Worm (Caenorhabditis elegans) whole organism, L1 larva: ENCODE measurements around the gene ddb-1.

Experiments
- C04F5.9 ChIP-seq: sonication (generic microtip); optimal IDR thresholded peaks from 2 replicates; lab custom pipeline; 2016; ENCODE audit warnings: missing genetic modification characterization, missing compliant biosample characterization
- aha-1 ChIP-seq: fragments of 150-350 bp; optimal IDR thresholded peaks from 2 replicates; lab custom pipeline; 2014; ENCODE audit warnings: missing biosample characterization, missing genetic modification characterization
- alr-1 ChIP-seq: fragments of 200-800 bp; sonication (Bioruptor generic); optimal IDR thresholded peaks from 2 replicates; lab custom pipeline; 2018; ENCODE audit warnings: borderline replicate concordance, mild to moderate bottlenecking, missing genetic modification characterization, missing compliant biosample characterization
- aly-2 ChIP-seq: fragments of 150-350 bp; optimal IDR thresholded peaks from 2 replicates; lab custom pipeline; 2014; ENCODE audit warnings: missing biosample characterization, missing genetic modification characterization
- blmp-1 ChIP-seq: fragments of 150-350 bp; optimal IDR thresholded peaks from 2 replicates; lab custom pipeline; 2014; ENCODE audit warnings: missing biosample characterization, missing genetic modification characterization
- ceh-63 ChIP-seq: fragments of 200-800 bp; sonication (Bioruptor generic); optimal IDR thresholded peaks from 2 replicates; lab custom pipeline; 2018; ENCODE audit warnings: mild to moderate bottlenecking, missing genetic modification characterization, missing compliant biosample characterization
- ceh-82 ChIP-seq, 3 experiments: fragments of 150-350 bp in 1 of 3; sonication (generic microtip) in 2 of 3; optimal IDR thresholded peaks; 2 replicates each; lab custom pipeline; 2014 to 2017; ENCODE audit warnings: missing biosample characterization in 3 of 3, missing genetic modification characterization in 3 of 3
- ceh-88 ChIP-seq: fragments of 200-800 bp; sonication (Bioruptor generic); IDR thresholded peaks from 2 replicates; pipeline ENCODE4 v1.3.6; 2022; ENCODE audit warnings: missing genetic modification characterization, missing compliant biosample characterization
- ces-1 ChIP-seq: fragments of 150-350 bp; optimal IDR thresholded peaks from 2 replicates; lab custom pipeline; 2014; ENCODE audit warnings: missing biosample characterization, missing genetic modification reagents, missing genetic modification characterization
- efl-1 ChIP-seq, 4 experiments: fragments of 150-350 bp; optimal IDR thresholded peaks in 3 of 4; peaks in 1 of 4; 1 replicate in 1 of 4; 2 replicates in 3 of 4; lab custom pipeline; 2014; ENCODE audit warnings: missing biosample characterization in 2 of 4, missing genetic modification characterization in 2 of 4, missing genetic modification reagents in 2 of 4
- efl-3 ChIP-seq: fragments of 200-800 bp; sonication (Bioruptor generic); optimal IDR thresholded peaks from 2 replicates; lab custom pipeline; 2018; ENCODE audit warnings: mild to moderate bottlenecking, missing genetic modification characterization, missing compliant biosample characterization
- egl-27 ChIP-seq, 2 experiments: fragments of 150-350 bp in 1 of 2; sonication (generic microtip); optimal IDR thresholded peaks; 3 replicates each; lab custom pipeline; 2017 to 2018; ENCODE audit warnings: missing biosample characterization in 2 of 2, missing genetic modification characterization in 2 of 2, missing genetic modification reagents in 2 of 2
- elt-3 ChIP-seq, 6 experiments: fragments of 150-350 bp in 1 of 6; sonication (generic microtip); optimal IDR thresholded peaks; 2 replicates each; lab custom pipeline; 2017 to 2018; ENCODE audit warnings: missing biosample characterization in 6 of 6, missing genetic modification characterization in 6 of 6, inconsistent platforms in 1 of 6
- fkh-10 ChIP-seq: sonication (generic microtip); optimal IDR thresholded peaks from 2 replicates; lab custom pipeline; 2017; ENCODE audit warnings: missing biosample characterization, missing genetic modification reagents, missing genetic modification characterization
- grh-1 ChIP-seq: fragments of 200-800 bp; sonication (Bioruptor generic); IDR thresholded peaks from 2 replicates; pipeline ENCODE4 v1.3.6; 2022; ENCODE audit warnings: missing genetic modification reagents, missing genetic modification characterization, missing compliant biosample characterization
- hlh-17 ChIP-seq: fragments of 200-800 bp; sonication (Bioruptor generic); optimal IDR thresholded peaks from 2 replicates; lab custom pipeline; 2018; ENCODE audit warnings: missing genetic modification characterization, mild to moderate bottlenecking, missing compliant biosample characterization, moderate library complexity, borderline replicate concordance
- hpl-2 ChIP-seq: fragments of 150-350 bp; optimal IDR thresholded peaks from 2 replicates; lab custom pipeline; 2014; ENCODE audit warnings: missing biosample characterization, missing genetic modification reagents, missing genetic modification characterization
- isw-1 ChIP-seq: fragments of 200-800 bp; sonication (Bioruptor generic); IDR thresholded peaks from 2 replicates; pipeline ENCODE4 v1.3.6; 2022; ENCODE audit warnings: missing genetic modification characterization, missing compliant biosample characterization
- jun-1 ChIP-seq: fragments of 150-350 bp; optimal IDR thresholded peaks from 2 replicates; lab custom pipeline; 2014; ENCODE audit warnings: missing biosample characterization, missing genetic modification reagents, missing genetic modification characterization
- lin-14 ChIP-seq: fragments of 200-800 bp; sonication (Bioruptor generic); optimal IDR thresholded peaks from 2 replicates; lab custom pipeline; 2018; ENCODE audit warnings: mild to moderate bottlenecking, missing genetic modification characterization, moderate library complexity, missing compliant biosample characterization
- lin-15B ChIP-seq: fragments of 150-350 bp; sonication (generic microtip); optimal IDR thresholded peaks from 3 replicates; lab custom pipeline; 2014; ENCODE audit warnings: missing biosample characterization, missing genetic modification characterization
- mdl-1 ChIP-seq, 2 experiments: fragments of 150-350 bp; optimal IDR thresholded peaks; 2 replicates each; lab custom pipeline; 2014 to 2017; ENCODE audit warnings: missing biosample characterization in 2 of 2, missing genetic modification characterization in 2 of 2, inconsistent platforms in 1 of 2
- nhr-19 ChIP-seq: fragments of 200-800 bp; sonication (Bioruptor generic); conservative IDR thresholded peaks from 2 replicates; pipeline ENCODE4 v1.3.6; 2022; ENCODE audit warnings: missing genetic modification characterization, missing compliant biosample characterization
- nhr-20 ChIP-seq: sonication (generic microtip); optimal IDR thresholded peaks from 2 replicates; lab custom pipeline; 2016; ENCODE audit warnings: mild to moderate bottlenecking, missing genetic modification characterization, missing compliant biosample characterization
- nhr-28 ChIP-seq: fragments of 150-350 bp; optimal IDR thresholded peaks from 2 replicates; lab custom pipeline; 2014; ENCODE audit warnings: missing biosample characterization, missing genetic modification characterization
- nhr-71 ChIP-seq: sonication (generic microtip); optimal IDR thresholded peaks from 2 replicates; lab custom pipeline; 2016; ENCODE audit warnings: mild to moderate bottlenecking, missing genetic modification characterization, moderate library complexity, missing compliant biosample characterization
- nhr-76 ChIP-seq: sonication (generic microtip); optimal IDR thresholded peaks from 2 replicates; lab custom pipeline; 2017; ENCODE audit warnings: missing biosample characterization, missing genetic modification characterization
- nhr-84 ChIP-seq: sonication (generic microtip); optimal IDR thresholded peaks from 2 replicates; lab custom pipeline; 2017; ENCODE audit warnings: missing biosample characterization, missing genetic modification characterization
- pax-3 ChIP-seq: fragments of 200-800 bp; sonication (Bioruptor generic); optimal IDR thresholded peaks from 2 replicates; lab custom pipeline; 2018; ENCODE audit warnings: mild to moderate bottlenecking, missing genetic modification characterization, moderate library complexity, missing compliant biosample characterization
- rnt-1 ChIP-seq: sonication (generic microtip); optimal IDR thresholded peaks from 2 replicates; lab custom pipeline; 2016; ENCODE audit warnings: mild to moderate bottlenecking, missing genetic modification characterization, moderate library complexity, missing compliant biosample characterization
- snpc-4 ChIP-seq: fragments of 150-350 bp; optimal IDR thresholded peaks from 2 replicates; lab custom pipeline; 2014; ENCODE audit warnings: missing biosample characterization, missing genetic modification characterization
- sptf-1 ChIP-seq: fragments of 150-350 bp; optimal IDR thresholded peaks from 2 replicates; lab custom pipeline; 2014; ENCODE audit warnings: missing biosample characterization, missing genetic modification characterization
- tbx-2 ChIP-seq: sonication (generic microtip); optimal IDR thresholded peaks from 2 replicates; lab custom pipeline; 2016; ENCODE audit warnings: missing genetic modification characterization, missing compliant biosample characterization
- tlp-1 ChIP-seq: fragments of 150-350 bp; optimal IDR thresholded peaks from 2 replicates; lab custom pipeline; 2014; ENCODE audit warnings: missing biosample characterization, missing genetic modification characterization
- unc-86 ChIP-seq: sonication (generic microtip); optimal IDR thresholded peaks from 2 replicates; lab custom pipeline; 2016; ENCODE audit warnings: missing genetic modification characterization, missing compliant biosample characterization
- unc-98 ChIP-seq: fragments of 200-800 bp; sonication (Bioruptor generic); IDR thresholded peaks from 2 replicates; pipeline ENCODE4 v1.3.6; 2022; ENCODE audit warnings: missing genetic modification characterization, missing compliant biosample characterization
- vab-15 ChIP-seq: sonication (generic microtip); optimal IDR thresholded peaks from 2 replicates; lab custom pipeline; 2017; ENCODE audit warnings: missing genotype, mild to moderate bottlenecking, missing genetic modification characterization, missing compliant biosample characterization

ddb-1 gene

ce11 chrIV:12111477-12111876 lies 9.5 kb downstream of the ddb-1 start, which contains the start of gene dlc-2:
Gene dlc-2 (minus strand): TSS chrIV:12111577.
- TF ChIP-seq nhr-28 (tag; lab: Kevin White, UChicago) (no peak), hpl-2 (GFP tag; lab: Kevin White, UChicago) (no peak), unc-98 (no peak), jun-1 (tag; lab: Kevin White, UChicago) (no peak), C04F5.9 (no peak), pax-3 (tag; lab: Kevin White, UChicago) (no peak), aha-1 (tag; lab: Kevin White, UChicago) (no peak), fkh-10 (GFP tag; lab: Kevin White, UChicago) (no peak), nhr-19 (GFP tag; lab: Robert Waterston, UW) (no peak), efl-1 (optimal IDR thresholded peaks at IDR 0.05; lab: Kevin White, UChicago) (no peak), efl-1 (GFP tag; optimal IDR thresholded peaks at IDR 0.05 in 1 of 2; lab: Kevin White, UChicago) (no peak), tlp-1 (tag; lab: Kevin White, UChicago) (no peak), lin-14 (GFP tag; lab: Kevin White, UChicago) (no peak), aly-2 (tag; lab: Kevin White, UChicago) (no peak), ceh-88 (GFP tag; lab: Robert Waterston, UW) (no peak), blmp-1 (tag; lab: Kevin White, UChicago) (no peak), ceh-63 (GFP tag; lab: Kevin White, UChicago) (no peak), grh-1 (GFP tag; lab: Robert Waterston, UW) (no peak), alr-1 (no peak), hlh-17 (no peak), snpc-4 (no peak)

- TF ChIP-seq efl-3 (no peak), elt-3 (tag; optimal IDR thresholded peaks at IDR 0.05; lab: Kevin White, UChicago) (no peak), nhr-71 (tag; lab: Kevin White, UChicago) (no peak), unc-86 (tag; lab: Kevin White, UChicago) (no peak), sptf-1 (tag; lab: Kevin White, UChicago) (no peak)
These were observed 10.6 kb downstream of the ddb-1 start, which contains the start of gene col-129 for ce11 chrIV:12110339-12110738. Gene col-129 (minus strand): TSS chrIV:12110439.

- TF ChIP-seq mdl-1 (tag; optimal IDR thresholded peaks at IDR 0.05; lab: Kevin White, UChicago) (no peak), nhr-84 (tag; lab: Kevin White, UChicago) (no peak), ces-1 (GFP tag; lab: Kevin White, UChicago) (no peak), efl-3 (no peak)
These were observed 11.2 kb downstream of the ddb-1 start for ce11 chrIV:12109743-12110142.

ce11 chrIV:12108984-12109657 lies 11.8 kb downstream of the ddb-1 start:
- TF ChIP-seq vab-15 (tag; lab: Kevin White, UChicago) = no peak
- TF ChIP-seq ceh-82 (tag; optimal IDR thresholded peaks at IDR 0.05; lab: Kevin White, UChicago) = no peak
- TF ChIP-seq ces-1 (GFP tag; lab: Kevin White, UChicago) = no peak
- TF ChIP-seq lin-15B (tag; lab: Kevin White, UChicago) = no peak
- no peak for TF ChIP-seq aly-2 (tag; lab: Kevin White, UChicago)
- no peak for TF ChIP-seq jun-1 (tag; lab: Kevin White, UChicago)
- TF ChIP-seq nhr-20 = no peak
- no peak for TF ChIP-seq tbx-2 (tag; lab: Kevin White, UChicago)
- no peak for TF ChIP-seq ceh-88 (GFP tag; lab: Robert Waterston, UW)
- TF ChIP-seq unc-86 (tag; lab: Kevin White, UChicago) = no peak
- no peak for TF ChIP-seq efl-1 (optimal IDR thresholded peaks at IDR 0.05; lab: Kevin White, UChicago)
- TF ChIP-seq efl-1 (GFP tag; optimal IDR thresholded peaks at IDR 0.05 in 1 of 2; lab: Kevin White, UChicago) = no peak
- no peak for TF ChIP-seq egl-27 (tag; optimal IDR thresholded peaks at IDR 0.05; lab: Kevin White, UChicago)
- no peak for TF ChIP-seq efl-3
- no peak for TF ChIP-seq rnt-1 (tag; lab: Kevin White, UChicago)
- TF ChIP-seq nhr-76 = no peak
- TF ChIP-seq blmp-1 (tag; lab: Kevin White, UChicago) = no peak
- no peak for TF ChIP-seq unc-98
- TF ChIP-seq aha-1 (tag; lab: Kevin White, UChicago) = no peak
- no peak for TF ChIP-seq isw-1 (GFP tag; lab: Robert Waterston, UW)
